Worm (Caenorhabditis elegans) whole organism, mixed stage, embryonic: ENCODE measurements around the gene ampd-1.

Experiments
- ces-1 ChIP-seq: fragments of 150-350 bp; optimal IDR thresholded peaks from 2 replicates; lab custom pipeline; 2014; ENCODE audit warnings: missing biosample characterization, missing genetic modification reagents, missing genetic modification characterization
- snpc-4 ChIP-seq: fragments of 150-350 bp; optimal IDR thresholded peaks from 2 replicates; lab custom pipeline; 2014; ENCODE audit warnings: missing biosample characterization, missing genetic modification characterization

DNA sequence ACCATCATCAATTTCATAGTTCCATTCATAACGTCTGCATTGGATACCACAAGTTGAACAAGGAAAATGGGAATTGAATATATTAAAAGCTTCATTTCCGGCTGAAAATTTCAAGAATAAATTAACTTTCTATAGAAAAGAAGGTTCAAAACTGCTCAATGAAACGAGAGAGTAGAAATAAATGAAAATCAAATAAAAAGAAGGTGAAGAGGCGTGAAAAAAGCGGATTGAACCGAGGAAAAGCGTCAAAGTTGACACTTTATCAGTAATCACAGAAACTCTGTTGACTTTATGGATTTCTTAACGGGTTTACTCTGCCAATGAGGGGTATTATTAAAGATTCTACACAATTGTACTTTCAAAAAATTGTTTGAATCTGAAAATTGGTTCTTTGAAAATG is 35.2 kb downstream of the ampd-1 start, which contains the start of gene pho-4:
- TF ChIP-seq ces-1 (GFP tag; lab: Kevin White, UChicago) = no peak
- no peak for TF ChIP-seq snpc-4 (tag; lab: Kevin White, UChicago)
